Fruit fly (Drosophila melanogaster): Measurements from ENCODE around the gene MICU1.

MICU1 gene

DNA sequence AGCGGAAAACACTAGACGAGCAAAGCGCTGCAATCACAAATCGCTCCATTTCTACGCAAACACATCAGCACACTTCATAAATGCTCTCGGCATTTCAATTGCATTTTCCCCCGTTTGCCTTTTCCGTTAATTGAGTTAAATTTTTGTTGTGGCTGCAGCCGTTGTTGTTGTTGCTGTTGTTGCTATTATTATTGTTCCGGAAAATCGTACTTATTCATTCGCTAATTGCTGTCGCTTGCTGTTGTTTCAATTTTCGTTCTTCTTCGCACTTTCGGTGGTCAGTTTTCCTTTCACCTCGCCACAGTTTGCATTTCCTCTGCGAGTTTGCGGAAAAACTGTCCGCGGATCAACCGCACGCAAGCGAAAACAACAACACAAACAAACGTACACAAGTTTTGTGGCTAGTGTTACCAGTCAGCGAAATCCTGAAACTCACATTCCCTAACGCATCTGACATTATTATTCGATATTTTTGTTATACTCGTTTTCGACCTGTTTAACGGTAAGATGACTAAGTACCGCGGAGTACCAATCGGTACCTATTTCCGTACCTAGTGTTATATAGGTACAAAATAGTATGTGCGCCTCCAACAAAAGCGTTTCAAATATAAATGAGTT is 37.7 kb downstream of the MICU1 start, which contains the start of gene CG13784:
CG13784 (minus strand) TSS at position 384 of the 618 bp plus-strand sequence.
- no peak for TF ChIP-seq usp (GFP tag; optimal IDR thresholded peaks at IDR 0.05)
- no peak for TF ChIP-seq pan (optimal IDR thresholded peaks at IDR 0.05)
- TF ChIP-seq EcR (GFP tag; optimal IDR thresholded peaks at IDR 0.05), result no peak
- no peak for TF ChIP-seq psq (optimal IDR thresholded peaks at IDR 0.05)
- TF ChIP-seq CG8478 (optimal IDR thresholded peaks at IDR 0.05), result no peak
- no peak for TF ChIP-seq Dll (optimal IDR thresholded peaks at IDR 0.05)

DNA sequence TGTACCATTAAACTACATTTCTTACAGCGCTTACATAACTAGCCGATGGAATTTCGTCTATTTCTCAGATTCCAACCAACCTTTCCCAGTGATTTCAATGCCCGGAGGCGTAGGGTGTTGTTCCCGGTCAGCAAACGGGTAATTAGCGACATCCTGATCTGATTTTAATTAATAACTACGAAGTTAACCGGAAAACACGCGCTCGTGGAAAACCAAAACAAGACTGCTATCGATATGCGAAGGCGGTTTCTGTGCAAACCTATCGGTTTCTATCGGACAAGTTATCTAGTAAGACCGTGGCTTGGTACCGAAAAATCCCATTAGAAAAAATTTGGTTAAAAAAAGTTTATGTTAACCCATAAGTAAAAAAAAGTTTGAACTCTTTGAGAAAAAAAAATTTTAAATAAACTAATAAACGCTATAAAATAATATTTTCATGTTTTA is 40.8 kb downstream of the MICU1 start, which contains the start of gene mEFG1:
mEFG1 (minus strand) TSS at position 253 of the 444 bp plus-strand sequence.
- no peak for TF ChIP-seq usp (GFP tag; optimal IDR thresholded peaks at IDR 0.05)
- no peak for TF ChIP-seq Dll (optimal IDR thresholded peaks at IDR 0.05)
- TF ChIP-seq EcR (GFP tag; optimal IDR thresholded peaks at IDR 0.05), result no peak
- TF ChIP-seq CG8478 (optimal IDR thresholded peaks at IDR 0.05), result no peak
- no peak for TF ChIP-seq psq (optimal IDR thresholded peaks at IDR 0.05)
- no peak for TF ChIP-seq pan (optimal IDR thresholded peaks at IDR 0.05)

DNA sequence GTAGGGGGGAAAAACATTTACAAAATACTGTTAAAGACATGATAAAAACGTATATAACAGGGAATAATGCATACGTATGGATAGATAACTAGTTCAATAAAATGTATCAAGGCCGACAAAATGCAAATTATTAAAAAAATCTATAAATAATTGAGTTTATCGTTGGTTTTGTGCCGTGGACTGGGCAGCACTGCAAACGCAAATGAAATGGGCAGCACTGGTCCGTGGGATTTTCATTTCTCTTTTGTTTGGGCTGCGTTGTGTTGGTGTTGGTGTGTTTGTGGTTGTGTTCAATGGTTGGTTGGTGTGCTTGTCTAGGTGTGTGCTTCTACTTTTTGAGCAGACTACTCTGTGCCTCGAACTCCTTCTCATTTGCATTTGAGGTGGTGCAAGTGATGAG is 44.6 kb downstream of the MICU1 start:
- no peak for TF ChIP-seq pan (optimal IDR thresholded peaks at IDR 0.05)
- TF ChIP-seq usp (GFP tag; optimal IDR thresholded peaks at IDR 0.05), result no peak
- no peak for TF ChIP-seq CG8478 (optimal IDR thresholded peaks at IDR 0.05)
- TF ChIP-seq psq (optimal IDR thresholded peaks at IDR 0.05), result no peak
- TF ChIP-seq Dll (optimal IDR thresholded peaks at IDR 0.05), result no peak
- no peak for TF ChIP-seq EcR (GFP tag; optimal IDR thresholded peaks at IDR 0.05)

DNA sequence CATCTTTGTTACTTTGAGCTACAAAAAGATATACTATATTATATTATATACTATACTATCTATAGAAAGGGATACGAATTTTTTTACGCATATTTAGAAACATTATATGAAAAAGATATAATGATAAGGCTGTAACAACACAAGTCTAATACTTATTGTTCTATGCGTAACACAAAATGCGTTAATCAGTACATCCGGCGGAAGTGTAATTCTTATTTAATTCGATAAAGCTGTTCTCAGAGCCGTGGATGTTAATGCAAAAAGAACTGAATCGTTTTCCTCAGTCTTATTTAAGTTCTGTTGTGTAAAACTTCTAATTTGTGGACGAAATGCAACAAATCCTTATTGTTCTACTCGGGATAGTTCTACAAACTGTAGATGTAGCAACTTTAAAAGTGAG is 45.4 kb downstream of the MICU1 start, which contains the start of gene CG43799:
CG43799 (plus strand) TSS at position 301 of the 400 bp plus-strand sequence.
- no peak for TF ChIP-seq psq (optimal IDR thresholded peaks at IDR 0.05)
- TF ChIP-seq pan (optimal IDR thresholded peaks at IDR 0.05), result no peak
- TF ChIP-seq Dll (optimal IDR thresholded peaks at IDR 0.05), result no peak
- TF ChIP-seq usp (GFP tag; optimal IDR thresholded peaks at IDR 0.05), result no peak
- no peak for TF ChIP-seq EcR (GFP tag; optimal IDR thresholded peaks at IDR 0.05)
- TF ChIP-seq CG8478 (optimal IDR thresholded peaks at IDR 0.05), result no peak

DNA sequence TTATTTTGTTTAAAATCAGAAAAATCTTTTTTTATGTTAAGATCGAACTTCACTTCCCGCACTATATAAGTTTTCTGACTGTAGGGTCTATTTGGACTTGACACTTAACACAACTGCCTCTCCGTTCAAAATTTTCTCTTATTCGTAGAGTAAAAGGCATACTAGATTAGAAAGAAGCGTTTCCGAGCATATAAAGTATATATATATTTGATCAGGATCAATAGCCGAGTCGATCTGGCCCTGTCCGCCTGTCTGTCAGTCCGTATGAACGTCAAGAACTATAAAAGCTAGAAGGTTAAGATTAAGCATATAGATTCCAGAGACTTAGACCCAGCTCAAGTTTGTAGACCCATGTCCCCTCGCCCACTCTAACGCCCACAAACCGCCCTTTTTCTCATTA is 50.7 kb downstream of the MICU1 start, which contains the start of gene CG43800:
CG43800 (minus strand) TSS at position 101 of the 400 bp plus-strand sequence.
- TF ChIP-seq usp (GFP tag; optimal IDR thresholded peaks at IDR 0.05) (no peak), EcR (GFP tag; optimal IDR thresholded peaks at IDR 0.05) (no peak), Dll (optimal IDR thresholded peaks at IDR 0.05) (no peak), CG8478 (optimal IDR thresholded peaks at IDR 0.05) (no peak), pan (optimal IDR thresholded peaks at IDR 0.05) (no peak), psq (optimal IDR thresholded peaks at IDR 0.05) (no peak)
